Worm (Caenorhabditis elegans): Measurements from ENCODE around the gene mdt-10.

Gene mdt-10

DNA sequence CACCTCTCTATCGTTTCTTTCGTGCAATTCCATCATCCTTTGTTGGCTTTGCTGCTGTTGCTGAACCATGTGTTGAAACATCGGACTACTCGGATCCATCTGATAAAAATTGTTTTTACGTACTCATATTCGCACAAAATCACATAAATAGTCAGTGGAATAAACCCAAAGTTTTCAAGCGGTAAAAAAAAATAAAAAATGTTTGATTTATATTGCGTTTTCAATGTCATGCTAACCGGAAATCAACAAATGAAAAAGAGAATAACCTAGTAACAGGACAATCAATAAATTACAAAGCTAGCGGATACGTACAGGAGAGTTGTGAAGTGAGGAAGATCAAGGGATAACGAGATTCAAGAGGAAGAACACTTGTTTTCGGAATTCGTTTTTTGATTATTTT lies at the start of gene mdt-10:
Gene mdt-10, minus strand, starts transcription at position 101 of the 400 bp plus-strand sequence.
- TF ChIP-seq elt-3 (tag; optimal IDR thresholded peaks at IDR 0.05) (no peak), ceh-9 (tag; optimal IDR thresholded peaks at IDR 0.05) (no peak), ama-1 (optimal IDR thresholded peaks at IDR 0.05) (no peak)

DNA sequence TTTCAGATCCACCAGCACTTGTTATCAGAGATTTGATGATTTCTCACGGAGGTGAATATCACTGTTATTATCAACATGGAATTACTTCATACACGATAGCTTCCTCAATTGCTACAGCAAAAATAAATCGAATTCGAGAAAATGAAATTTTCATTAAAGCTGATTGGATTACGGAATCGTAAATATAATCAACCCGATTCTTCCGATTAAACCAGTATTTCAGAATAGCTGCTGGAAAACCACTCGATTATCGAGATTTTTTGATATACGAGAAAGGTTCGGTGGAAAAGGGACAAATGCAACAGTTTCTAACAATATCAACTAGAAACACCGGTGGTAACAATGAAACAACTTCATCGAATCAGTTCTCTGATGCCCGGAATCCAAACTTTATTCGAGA lies 47.1 kb upstream of the mdt-10 start:
- TF ChIP-seq R02D3.7 (tag; optimal IDR thresholded peaks at IDR 0.05) (no peak), pqm-1 (tag; optimal IDR thresholded peaks at IDR 0.05) (no peak), ceh-16 (tag; optimal IDR thresholded peaks at IDR 0.05) (no peak), lin-39 (tag; optimal IDR thresholded peaks at IDR 0.05) (no peak), pha-4 (tag; optimal IDR thresholded peaks at IDR 0.05) (no peak), nhr-76 (tag; optimal IDR thresholded peaks at IDR 0.05) (no peak), nhr-11 (tag; optimal IDR thresholded peaks at IDR 0.05) (no peak), mml-1 (tag; optimal IDR thresholded peaks at IDR 0.05) (no peak), elt-2 (tag; optimal IDR thresholded peaks at IDR 0.05) (no peak), ztf-11 (tag; optimal IDR thresholded peaks at IDR 0.05) (no peak), unc-39 (tag; optimal IDR thresholded peaks at IDR 0.05) (no peak), skn-1 (tag; optimal IDR thresholded peaks at IDR 0.05) (no peak), nfya-1 (tag; optimal IDR thresholded peaks at IDR 0.05; ENCODE audit: insufficient read depth) (no peak), mdl-1 (tag; optimal IDR thresholded peaks at IDR 0.05) (no peak), ceh-9 (tag; optimal IDR thresholded peaks at IDR 0.05) (no peak)

- TF ChIP-seq lin-39 (tag; optimal IDR thresholded peaks at IDR 0.05) (no peak), ceh-9 (tag; optimal IDR thresholded peaks at IDR 0.05) (no peak), pha-4 (tag; optimal IDR thresholded peaks at IDR 0.05) (no peak), ceh-28 (tag; optimal IDR thresholded peaks at IDR 0.05) (no peak), ztf-4 (tag; optimal IDR thresholded peaks at IDR 0.05) (no peak), egl-5 (tag; optimal IDR thresholded peaks at IDR 0.05) (no peak), nhr-23 (tag; optimal IDR thresholded peaks at IDR 0.05) (no peak), ztf-11 (tag; optimal IDR thresholded peaks at IDR 0.05) (no peak), ceh-16 (tag; optimal IDR thresholded peaks at IDR 0.05) (no peak), fos-1 (tag; optimal IDR thresholded peaks at IDR 0.05) (no peak), unc-39 (tag; optimal IDR thresholded peaks at IDR 0.05) (no peak), fkh-2 (tag; optimal IDR thresholded peaks at IDR 0.05) (no peak), lsy-12 (tag; optimal IDR thresholded peaks at IDR 0.05) (no peak), aly-2 (tag; optimal IDR thresholded peaks at IDR 0.05) (no peak), hmg-11 (tag; optimal IDR thresholded peaks at IDR 0.05) (no peak), R02D3.7 (tag; optimal IDR thresholded peaks at IDR 0.05) (no peak), unc-62 (GFP tag; optimal IDR thresholded peaks at IDR 0.05) (no peak), pqm-1 (tag; optimal IDR thresholded peaks at IDR 0.05) (no peak), elt-3 (tag; optimal IDR thresholded peaks at IDR 0.05) (no peak)
Observed at ce11 chrII:7900762-7901161, 45.9 kb upstream of the mdt-10 start.

DNA sequence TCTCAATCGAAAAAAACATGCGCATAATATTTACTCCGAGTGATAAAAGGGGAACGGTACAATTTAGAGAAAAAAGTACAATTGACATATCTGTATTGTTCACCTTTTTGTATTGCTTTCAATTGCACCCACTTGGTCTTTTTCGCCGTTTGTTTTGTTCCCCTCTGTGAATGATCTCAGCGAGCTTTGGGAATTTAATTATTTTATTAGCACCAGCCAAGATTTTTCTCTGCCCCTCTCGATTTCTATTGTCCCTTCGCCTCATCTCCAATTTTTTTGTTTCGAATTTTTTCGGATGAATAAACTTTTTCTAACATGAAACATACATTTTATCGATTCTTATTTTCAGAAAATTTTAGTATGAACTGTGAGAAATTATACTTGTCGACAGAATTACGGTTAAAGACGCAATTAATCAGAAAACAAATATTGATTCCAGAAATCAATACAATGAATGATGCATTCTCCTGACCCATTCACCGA lies 45.4 kb upstream of the mdt-10 start, which contains the start of gene rev-1:
Gene rev-1, plus strand, starts transcription at position 433 of the 483 bp plus-strand sequence.
- TF ChIP-seq nhr-43 (tag; optimal IDR thresholded peaks at IDR 0.05; ENCODE audit: poor library complexity, severe bottlenecking) (no peak), daf-12 (tag; optimal IDR thresholded peaks at IDR 0.05) (no peak), sea-2 (GFP tag; optimal IDR thresholded peaks at IDR 0.05) (no peak), skn-1 (tag; optimal IDR thresholded peaks at IDR 0.05) (no peak), nhr-23 (tag; optimal IDR thresholded peaks at IDR 0.05) (no peak), ceh-28 (tag; optimal IDR thresholded peaks at IDR 0.05) (no peak), snpc-4 (tag; optimal IDR thresholded peaks at IDR 0.05) (no peak), lin-15B (tag; optimal IDR thresholded peaks at IDR 0.05) (no peak), mml-1 (tag; optimal IDR thresholded peaks at IDR 0.05) (no peak)

DNA sequence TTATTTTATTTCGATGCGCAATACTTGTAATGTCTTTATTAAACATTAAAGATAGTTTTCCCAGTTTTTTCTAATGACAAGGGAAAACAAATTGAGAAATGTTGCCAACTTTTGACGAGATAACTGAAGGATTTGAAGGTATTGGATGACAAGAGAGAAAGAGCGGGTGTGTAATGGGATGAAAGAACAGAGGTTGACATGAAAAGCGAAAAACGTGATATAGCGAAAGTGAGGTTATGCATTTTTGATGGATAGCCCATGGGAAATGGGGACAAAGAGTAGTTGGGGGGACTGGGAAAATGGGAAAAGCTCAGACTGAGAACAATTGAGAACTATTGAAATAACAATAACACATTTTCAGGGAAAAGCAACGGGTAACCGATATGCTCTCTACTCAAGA lies 40.3 kb upstream of the mdt-10 start:
- TF ChIP-seq nhr-23 (tag; optimal IDR thresholded peaks at IDR 0.05) = no peak
- TF ChIP-seq lin-39 (tag; optimal IDR thresholded peaks at IDR 0.05) = peak; percentile 66
- TF ChIP-seq nfya-1 (tag; optimal IDR thresholded peaks at IDR 0.05; ENCODE audit: insufficient read depth) = peak; percentile 19

- no peak for TF ChIP-seq lin-15B (tag; optimal IDR thresholded peaks at IDR 0.05)
- TF ChIP-seq lin-39 (tag; optimal IDR thresholded peaks at IDR 0.05) = peak; percentile 73
Observed at ce11 chrII:7893648-7894047, 38.8 kb upstream of the mdt-10 start.

Measured in whole organism, L3 larva.